Worm (Caenorhabditis elegans) whole organism, young adult: ENCODE data around the gene K10C2.14.

Experiments
- F49E8.2 ChIP-seq: sonication (generic microtip); optimal IDR thresholded peaks from 3 replicates; lab custom pipeline; 2017; ENCODE audit warnings: missing genetic modification characterization, mild to moderate bottlenecking, missing compliant biosample characterization, antibody characterized with exemption, moderate library complexity; ENCODE audit not compliant: insufficient read depth
- Y67H2A.10 ChIP-seq: fragments of 200-800 bp; sonication (Bioruptor generic); conservative IDR thresholded peaks from 2 replicates; pipeline ENCODE4 v1.3.6; 2022; ENCODE audit warnings: missing genetic modification reagents, missing genetic modification characterization, missing compliant biosample characterization
- Y79H2A.3 ChIP-seq: fragments of 200-800 bp; sonication (Bioruptor generic); conservative IDR thresholded peaks from 2 replicates; pipeline ENCODE4 v1.3.6; 2022; ENCODE audit warnings: missing genetic modification reagents, missing genetic modification characterization, missing compliant biosample characterization
- aptf-2 ChIP-seq: fragments of 200-800 bp; sonication (Bioruptor generic); conservative IDR thresholded peaks from 2 replicates; pipeline ENCODE4 v1.3.6; 2022; ENCODE audit warnings: missing genetic modification reagents, missing genetic modification characterization, missing compliant biosample characterization
- egrh-3 ChIP-seq: fragments of 200-800 bp; sonication (Bioruptor generic); IDR thresholded peaks from 2 replicates; pipeline ENCODE4 v1.3.6; 2022; ENCODE audit warnings: missing genetic modification reagents, missing genetic modification characterization, missing compliant biosample characterization
- nfya-2 ChIP-seq: fragments of 200-800 bp; sonication (Bioruptor generic); IDR thresholded peaks from 2 replicates; pipeline ENCODE4 v1.3.6; 2022; ENCODE audit warnings: missing genetic modification reagents, missing genetic modification characterization, missing compliant biosample characterization

ce11 chrX:6403122-6403521, 37.2 kb downstream of the K10C2.14 start, which contains the start of gene glt-4:
- TF ChIP-seq nfya-2 (GFP tag; lab: Robert Waterston, UW), result no peak
- TF ChIP-seq Y67H2A.10 (GFP tag; lab: Robert Waterston, UW), result no peak
- no peak for TF ChIP-seq aptf-2 (GFP tag; lab: Robert Waterston, UW)
- TF ChIP-seq egrh-3 (GFP tag; lab: Robert Waterston, UW), result no peak
- TF ChIP-seq F49E8.2 (tag; lab: Kevin White, UChicago), result no peak
- no peak for TF ChIP-seq Y79H2A.3 (GFP tag; lab: Robert Waterston, UW)
